Fruit fly (Drosophila melanogaster): ENCODE measurements around the gene CG14742.

Gene CG14742

dm6 chr3R:12196100-12196499 is 18.2 kb upstream of the CG14742 start (continued):
- peak; percentile 38 for TF ChIP-seq CG10669 (GFP tag; optimal IDR thresholded peaks at IDR 0.05)
- peak; percentile 63; the same call in 2 of the 3 replicates for TF ChIP-seq eg (GFP tag; IDR thresholded peaks at IDR 0.05)
- TF ChIP-seq CG6792 (GFP tag; optimal IDR thresholded peaks at IDR 0.05) = no peak
- no peak for TF ChIP-seq fkh (GFP tag; optimal IDR thresholded peaks at IDR 0.05)
- TF ChIP-seq OdsH (GFP tag; optimal IDR thresholded peaks at IDR 0.05) = peak; percentile 27
- TF ChIP-seq CG7368 (GFP tag; optimal IDR thresholded peaks at IDR 0.05) = no peak
- peak; percentile 12 for TF ChIP-seq spab (GFP tag; optimal IDR thresholded peaks at IDR 0.05)
- TF ChIP-seq CG9139 (GFP tag; optimal IDR thresholded peaks at IDR 0.05) = no peak
- TF ChIP-seq dac (GFP tag; optimal IDR thresholded peaks at IDR 0.05) = no peak
- no peak for TF ChIP-seq net (GFP tag; optimal IDR thresholded peaks at IDR 0.05)
- TF ChIP-seq CG6276 (GFP tag; optimal IDR thresholded peaks at IDR 0.05) = no peak
- peak; percentile 47 for TF ChIP-seq CG32006 (GFP tag; optimal IDR thresholded peaks at IDR 0.05)
- no peak for TF ChIP-seq fd85E (GFP tag; optimal IDR thresholded peaks at IDR 0.05)
- no peak for TF ChIP-seq lz (GFP tag; optimal IDR thresholded peaks at IDR 0.05)
- TF ChIP-seq CG1621 (tag; optimal IDR thresholded peaks at IDR 0.05) = no peak
- TF ChIP-seq Ets96B (tag; optimal IDR thresholded peaks at IDR 0.05) = peak; percentile 43
- TF ChIP-seq CG11294 (GFP tag; IDR thresholded peaks at IDR 0.05) = no peak
- TF ChIP-seq Eip78C (GFP tag) = no peak
- TF ChIP-seq achi (GFP tag; optimal IDR thresholded peaks at IDR 0.05) = peak; percentile 20
- no peak for TF ChIP-seq CG8119 (GFP tag; IDR thresholded peaks at IDR 0.05)
- no peak for TF ChIP-seq Eip93F (GFP tag; optimal IDR thresholded peaks at IDR 0.05)
- TF ChIP-seq CG6854 (GFP tag; optimal IDR thresholded peaks at IDR 0.05) = no peak
- peak; percentile 17 for TF ChIP-seq Hr4 (GFP tag; optimal IDR thresholded peaks at IDR 0.05)
- TF ChIP-seq CG6163 (GFP tag; IDR thresholded peaks at IDR 0.05) = peak; percentile 46; the same call in 1 of the 3 replicates
- TF ChIP-seq CG10631 (GFP tag; optimal IDR thresholded peaks at IDR 0.05) = peak; percentile 47
- peak; percentile 23 for TF ChIP-seq Met (GFP tag; optimal IDR thresholded peaks at IDR 0.05)
- no peak for TF ChIP-seq esn (GFP tag; optimal IDR thresholded peaks at IDR 0.05)
- no peak for TF ChIP-seq CG31627 (GFP tag; optimal IDR thresholded peaks at IDR 0.05)
- TF ChIP-seq CG34406 (GFP tag; optimal IDR thresholded peaks at IDR 0.05) = no peak
- no peak for TF ChIP-seq cyc (GFP tag; optimal IDR thresholded peaks at IDR 0.05)
- TF ChIP-seq acj6 (GFP tag; optimal IDR thresholded peaks at IDR 0.05) = peak; percentile 10
- no peak for TF ChIP-seq Smox (GFP tag; optimal IDR thresholded peaks at IDR 0.05)
- no peak for TF ChIP-seq svp (GFP tag)
- no peak for TF ChIP-seq CG16779 (tag; optimal IDR thresholded peaks at IDR 0.05)
- TF ChIP-seq vri (GFP tag; optimal IDR thresholded peaks at IDR 0.05) = no peak
- no peak for TF ChIP-seq CG3919 (GFP tag; optimal IDR thresholded peaks at IDR 0.05)

dm6 chr3R:12197641-12198040 is 16.7 kb upstream of the CG14742 start, which contains the start of gene Adk1:
Adk1 (plus strand) TSS chr3R:12197941.
- no peak for TF ChIP-seq CG31627 (GFP tag; optimal IDR thresholded peaks at IDR 0.05)

dm6 chr3R:12210260-12210659 is 4.0 kb upstream of the CG14742 start, which contains the start of gene CG4830:
CG4830 (minus strand) TSS chr3R:12210360.
- peak; percentile 41 for TF ChIP-seq svp (GFP tag)
- no peak for TF ChIP-seq CG31627 (GFP tag; optimal IDR thresholded peaks at IDR 0.05)

- TF ChIP-seq Hr38 (GFP tag; optimal IDR thresholded peaks at IDR 0.05) (no peak), topi (GFP tag; optimal IDR thresholded peaks at IDR 0.05) (no peak), Eip93F (GFP tag; optimal IDR thresholded peaks at IDR 0.05) (no peak), net (GFP tag; optimal IDR thresholded peaks at IDR 0.05) (no peak), CG8632 (GFP tag; optimal IDR thresholded peaks at IDR 0.05) (no peak), CG6163 (GFP tag; IDR thresholded peaks at IDR 0.05) (no peak), Ets21C (GFP tag; optimal IDR thresholded peaks at IDR 0.05) (no peak), svp (GFP tag) (no peak), CG34406 (GFP tag; optimal IDR thresholded peaks at IDR 0.05) (no peak), esn (GFP tag; optimal IDR thresholded peaks at IDR 0.05) (no peak), Smox (GFP tag; optimal IDR thresholded peaks at IDR 0.05) (no peak), fd85E (GFP tag; optimal IDR thresholded peaks at IDR 0.05) (no peak), CG6276 (GFP tag; optimal IDR thresholded peaks at IDR 0.05) (no peak), acj6 (GFP tag; optimal IDR thresholded peaks at IDR 0.05) (no peak), CG3919 (GFP tag; optimal IDR thresholded peaks at IDR 0.05) (no peak), CG31627 (GFP tag; optimal IDR thresholded peaks at IDR 0.05) (no peak), CG3032 (tag; optimal IDR thresholded peaks at IDR 0.05) (no peak), CG11902 (GFP tag; optimal IDR thresholded peaks at IDR 0.05) (no peak), CG32006 (GFP tag; optimal IDR thresholded peaks at IDR 0.05) (no peak)
These were observed 2.7 kb upstream of the CG14742 start for dm6 chr3R:12211552-12211951.
